Fruit fly (Drosophila melanogaster) whole organism, embryonic: ENCODE results near the gene PIG-C.

Experiments used
- BEAF-32 ChIP-seq: fragments of 200-800 bp; sonication (Bioruptor generic); optimal IDR thresholded peaks from 3 replicates; lab custom pipeline; 2017; ENCODE audit warnings: missing biosample characterization, missing genetic modification characterization, mild to moderate bottlenecking, moderate library complexity, missing genetic modification reagents
- Bgb ChIP-seq: fragments of 200-800 bp; sonication (Bioruptor generic); IDR thresholded peaks from 2 replicates; pipeline ENCODE4 v1.3.6; 2022; ENCODE audit warnings: missing biosample characterization, missing genetic modification characterization; ENCODE audit not compliant: partially characterized antibody
- CG10274 ChIP-seq: fragments of 200-800 bp; sonication (Bioruptor generic); optimal IDR thresholded peaks from 3 replicates; lab custom pipeline; 2017; ENCODE audit warnings: missing biosample characterization, mild to moderate bottlenecking, missing genetic modification characterization
- CG10543 ChIP-seq: fragments of 200-800 bp; sonication (Bioruptor generic); optimal IDR thresholded peaks from 3 replicates; lab custom pipeline; 2017; ENCODE audit warnings: missing biosample characterization, mild to moderate bottlenecking, missing genetic modification characterization, moderate library complexity
- CG10979 ChIP-seq: fragments of 200-800 bp; sonication (Bioruptor generic); optimal IDR thresholded peaks from 2 replicates; lab custom pipeline; 2018; ENCODE audit warnings: missing biosample characterization, mild to moderate bottlenecking, missing genetic modification characterization, moderate library complexity
- CG11504 ChIP-seq: fragments of 200-800 bp; sonication (Bioruptor generic); optimal IDR thresholded peaks from 3 replicates; lab custom pipeline; 2019; ENCODE audit warnings: missing biosample characterization, mild to moderate bottlenecking, missing genetic modification characterization, moderate library complexity
- CG12236 ChIP-seq: fragments of 200-800 bp; sonication (Bioruptor generic); optimal IDR thresholded peaks from 2 replicates; lab custom pipeline; 2016; ENCODE audit warnings: missing biosample characterization, missing genetic modification characterization
- CG15073 ChIP-seq: fragments of 200-800 bp; sonication (Bioruptor generic); optimal IDR thresholded peaks from 2 replicates; lab custom pipeline; 2016; ENCODE audit warnings: missing biosample characterization, missing genetic modification characterization
- CG15514 ChIP-seq: fragments of 200-800 bp; sonication (Bioruptor generic); optimal IDR thresholded peaks from 3 replicates; lab custom pipeline; 2017; ENCODE audit warnings: missing biosample characterization, missing genetic modification characterization, mild to moderate bottlenecking, moderate library complexity, missing genetic modification reagents
- CG16813 ChIP-seq: fragments of 200-800 bp; sonication (Bioruptor generic); IDR thresholded peaks from 3 replicates; pipeline ENCODE4 v1.3.6; 2022; ENCODE audit warnings: missing biosample characterization, missing genetic modification characterization; ENCODE audit not compliant: partially characterized antibody
- CG18599 ChIP-seq: fragments of 200-800 bp; sonication (Bioruptor generic); optimal IDR thresholded peaks from 3 replicates; lab custom pipeline; 2017; ENCODE audit warnings: missing biosample characterization, missing genetic modification characterization, mild to moderate bottlenecking, moderate library complexity, missing genetic modification reagents
- CG33557 ChIP-seq: fragments of 200-800 bp; sonication (Bioruptor generic); optimal IDR thresholded peaks from 2 replicates; lab custom pipeline; 2019; ENCODE audit warnings: missing biosample characterization, mild to moderate bottlenecking, missing genetic modification characterization, moderate library complexity
- CG4730 ChIP-seq: fragments of 200-800 bp; sonication (Bioruptor generic); IDR thresholded peaks from 2 replicates; pipeline ENCODE4 v1.3.6; 2022; ENCODE audit warnings: missing biosample characterization, missing genetic modification characterization
- CG5245 ChIP-seq: fragments of 200-800 bp; sonication (Bioruptor generic); optimal IDR thresholded peaks from 3 replicates; lab custom pipeline; 2016; ENCODE audit warnings: missing biosample characterization, missing genetic modification characterization
- CG6765 ChIP-seq: fragments of 200-800 bp; sonication (Bioruptor generic); optimal IDR thresholded peaks from 3 replicates; lab custom pipeline; 2017; ENCODE audit warnings: missing biosample characterization, mild to moderate bottlenecking, missing genetic modification characterization
- CG6854 ChIP-seq: fragments of 200-800 bp; sonication (Bioruptor generic); optimal IDR thresholded peaks from 3 replicates; lab custom pipeline; 2017; ENCODE audit warnings: missing biosample characterization, mild to moderate bottlenecking, missing genetic modification characterization
- CG8359 ChIP-seq: fragments of 200-800 bp; sonication (Bioruptor generic); optimal IDR thresholded peaks from 2 replicates; lab custom pipeline; 2017; ENCODE audit warnings: missing biosample characterization, mild to moderate bottlenecking, missing genetic modification characterization, borderline replicate concordance
- D19A ChIP-seq: fragments of 200-800 bp; optimal IDR thresholded peaks from 3 replicates; lab custom pipeline; 2019; ENCODE audit warnings: missing biosample characterization, mild to moderate bottlenecking, missing genetic modification characterization, moderate library complexity
- Eip74EF ChIP-seq, 2 experiments: fragments of 200-800 bp in 1 of 2; fragments of >200 bp in 1 of 2; sonication (Bioruptor generic) in 1 of 2; optimal IDR thresholded peaks; 2 replicates each; lab custom pipeline; 2017 to 2019; ENCODE audit warnings: missing biosample characterization in 2 of 2, missing genetic modification characterization in 2 of 2, mild to moderate bottlenecking in 1 of 2, moderate library complexity in 1 of 2
- GATAe ChIP-seq: fragments of 200-800 bp; sonication (Bioruptor generic); conservative IDR thresholded peaks from 2 replicates; pipeline ENCODE4 v1.3.6; 2022; ENCODE audit warnings: missing biosample characterization, missing genetic modification characterization
- Myb ChIP-seq: fragments of 200-800 bp; sonication (Bioruptor generic); optimal IDR thresholded peaks from 2 replicates; lab custom pipeline; 2016; ENCODE audit warnings: missing biosample characterization, missing genetic modification characterization
- amos ChIP-seq: fragments of 200-800 bp; sonication (Bioruptor generic); IDR thresholded peaks from 2 replicates; pipeline ENCODE4 v1.3.6; 2022; ENCODE audit warnings: missing biosample characterization, missing genetic modification characterization; ENCODE audit not compliant: partially characterized antibody
- aop ChIP-seq: fragments of 200-800 bp; sonication (Bioruptor generic); IDR thresholded peaks from 2 replicates; pipeline ENCODE4 v1.3.6; 2022; ENCODE audit warnings: missing biosample characterization, missing genetic modification characterization
- bcd ChIP-seq: fragments of 200-800 bp; sonication (Bioruptor generic); optimal IDR thresholded peaks from 2 replicates; lab custom pipeline; 2017; ENCODE audit warnings: missing biosample characterization, mild to moderate bottlenecking, missing genetic modification characterization
- bigmax ChIP-seq: fragments of 200-800 bp; sonication (Bioruptor generic); optimal IDR thresholded peaks from 2 replicates; lab custom pipeline; 2018; ENCODE audit warnings: missing biosample characterization, mild to moderate bottlenecking, missing genetic modification characterization
- bowl ChIP-seq: fragments of 200-800 bp; sonication (Bioruptor generic); IDR thresholded peaks from 2 replicates; pipeline ENCODE4 v1.3.6; 2022; ENCODE audit warnings: missing biosample characterization, missing genetic modification characterization
- cas ChIP-seq: fragments of 200-800 bp; sonication (Bioruptor generic); IDR thresholded peaks from 2 replicates; pipeline ENCODE4 v1.3.6; 2022; ENCODE audit warnings: missing biosample characterization, missing genetic modification characterization
- crc ChIP-seq: fragments of 200-800 bp; sonication (Bioruptor generic); optimal IDR thresholded peaks from 2 replicates; lab custom pipeline; 2016; ENCODE audit warnings: missing biosample characterization, missing genetic modification characterization
- dmrt11E ChIP-seq: fragments of 200-800 bp; sonication (Bioruptor generic); optimal IDR thresholded peaks from 3 replicates; lab custom pipeline; 2018; ENCODE audit warnings: missing biosample characterization, mild to moderate bottlenecking, missing genetic modification characterization, moderate library complexity
- eve ChIP-seq, 2 experiments: fragments of >200 bp; optimal IDR thresholded peaks; 2 replicates each; lab custom pipeline; 2017; ENCODE audit warnings: missing biosample characterization in 2 of 2, missing genetic modification characterization in 2 of 2
- fu2 ChIP-seq: fragments of 200-800 bp; sonication (Bioruptor generic); optimal IDR thresholded peaks from 2 replicates; lab custom pipeline; 2016; ENCODE audit warnings: missing biosample characterization, missing genetic modification characterization
- grau ChIP-seq: fragments of 200-800 bp; optimal IDR thresholded peaks from 3 replicates; lab custom pipeline; 2019; ENCODE audit warnings: missing biosample characterization, mild to moderate bottlenecking, missing genetic modification characterization, moderate library complexity
- gsb ChIP-seq: fragments of 200-800 bp; sonication (Bioruptor generic); IDR thresholded peaks from 2 replicates; pipeline ENCODE4 v1.3.6; 2022; ENCODE audit warnings: missing biosample characterization, missing genetic modification characterization
- ind ChIP-seq: fragments of 200-800 bp; sonication (Bioruptor generic); optimal IDR thresholded peaks from 3 replicates; lab custom pipeline; 2016; ENCODE audit warnings: missing biosample characterization, missing genetic modification characterization
- jigr1 ChIP-seq: fragments of 200-800 bp; sonication (Bioruptor generic); IDR thresholded peaks from 3 replicates; pipeline ENCODE4 v1.3.6; 2022; ENCODE audit warnings: missing biosample characterization, missing genetic modification characterization
- kay ChIP-seq: fragments of 200-800 bp; sonication (Bioruptor generic); optimal IDR thresholded peaks from 2 replicates; lab custom pipeline; 2016; ENCODE audit warnings: missing biosample characterization, missing genetic modification characterization
- lbe ChIP-seq: fragments of 200-800 bp; sonication (Bioruptor generic); optimal IDR thresholded peaks from 2 replicates; lab custom pipeline; 2016; ENCODE audit warnings: missing biosample characterization, mild to moderate bottlenecking, missing genetic modification characterization
- maf-S ChIP-seq: fragments of 200-800 bp; sonication (Bioruptor generic); optimal IDR thresholded peaks from 2 replicates; lab custom pipeline; 2016; ENCODE audit warnings: missing biosample characterization, missing genetic modification characterization
- nom ChIP-seq: fragments of 200-800 bp; sonication (Bioruptor generic); optimal IDR thresholded peaks from 2 replicates; lab custom pipeline; 2017; ENCODE audit warnings: missing biosample characterization, missing genetic modification characterization, mild to moderate bottlenecking, moderate library complexity, missing genetic modification reagents
- peb ChIP-seq: fragments of 200-800 bp; sonication (Bioruptor generic); IDR thresholded peaks from 2 replicates; pipeline ENCODE4 v1.3.6; 2022; ENCODE audit warnings: missing biosample characterization, missing genetic modification characterization
- run ChIP-seq: fragments of 200-800 bp; sonication (Bioruptor generic); optimal IDR thresholded peaks from 3 replicates; lab custom pipeline; 2018; ENCODE audit warnings: missing biosample characterization, mild to moderate bottlenecking, missing genetic modification characterization
- sens ChIP-seq: fragments of 200-800 bp; sonication (Bioruptor generic); peaks from one replicate; lab custom pipeline; 2016; ENCODE audit warnings: missing biosample characterization, missing genetic modification characterization
- sens-2 ChIP-seq: fragments of 200-800 bp; sonication (Bioruptor generic); IDR thresholded peaks from 2 replicates; pipeline ENCODE4 v1.3.6; 2022; ENCODE audit warnings: missing biosample characterization, missing genetic modification characterization
- shn ChIP-seq: fragments of 200-800 bp; sonication (Bioruptor generic); optimal IDR thresholded peaks from 3 replicates; lab custom pipeline; 2016; ENCODE audit warnings: missing biosample characterization, missing genetic modification characterization
- sna ChIP-seq: fragments of 200-800 bp; sonication (Bioruptor generic); IDR thresholded peaks from 2 replicates; pipeline ENCODE4 v1.3.6; 2022; ENCODE audit warnings: missing biosample characterization, missing genetic modification characterization; ENCODE audit not compliant: partially characterized antibody
- sob ChIP-seq: fragments of 200-800 bp; sonication (Bioruptor generic); IDR thresholded peaks from 2 replicates; pipeline ENCODE4 v1.3.6; 2022; ENCODE audit warnings: missing biosample characterization, missing genetic modification characterization
- trem ChIP-seq: fragments of 200-800 bp; optimal IDR thresholded peaks from 3 replicates; lab custom pipeline; 2019; ENCODE audit warnings: missing biosample characterization, mild to moderate bottlenecking, missing genetic modification characterization, moderate library complexity
- trh ChIP-seq: fragments of 200-800 bp; sonication (Bioruptor generic); optimal IDR thresholded peaks from 2 replicates; lab custom pipeline; 2016; ENCODE audit warnings: missing biosample characterization, missing genetic modification characterization
- wor ChIP-seq: fragments of 200-800 bp; sonication (Bioruptor generic); IDR thresholded peaks from 2 replicates; pipeline ENCODE4 v1.3.6; 2022; ENCODE audit warnings: missing biosample characterization, missing genetic modification characterization

PIG-C gene

dm6 chr3L:3301171-3301738 lies 17.8 kb downstream of the PIG-C start (continued):
- TF ChIP-seq nom (GFP tag; lab: Kevin White, UChicago): no peak
- TF ChIP-seq CG10979 (tag; lab: Kevin White, UChicago): peak; percentile 92
- TF ChIP-seq CG15514 (GFP tag; lab: Kevin White, UChicago): peak; percentile 86
- TF ChIP-seq run: peak; percentile 90
- TF ChIP-seq wor (GFP tag; lab: Robert Waterston, UW): peak; percentile 89
- peak; percentile 99 for TF ChIP-seq sens (GFP tag; lab: Kevin White, UChicago)
- TF ChIP-seq lbe (GFP tag; lab: Kevin White, UChicago): peak; percentile 42
- no peak for TF ChIP-seq CG16813 (GFP tag; lab: Robert Waterston, UW)
- peak; percentile 76 for TF ChIP-seq CG8359
- peak; percentile 18 for TF ChIP-seq bigmax (GFP tag; lab: Kevin White, UChicago)
- peak; percentile 95 for TF ChIP-seq CG11504 (tag; lab: Kevin White, UChicago)
- peak; percentile 68 for TF ChIP-seq Myb
- TF ChIP-seq kay: peak; percentile 84

- TF ChIP-seq peb (GFP tag; lab: Robert Waterston, UW) (0 out of 2 replicates have a peak, but pooled peaks have one; percentile 10), dmrt11E (peak; percentile 54), gsb (no peak), GATAe (GFP tag; lab: Robert Waterston, UW) (no peak), trem (tag; lab: Kevin White, UChicago) (peak; percentile 19), trh (GFP tag; lab: Kevin White, UChicago) (peak; percentile 3), CG12236 (GFP tag; lab: Kevin White, UChicago) (no peak), shn (GFP tag; lab: Kevin White, UChicago) (peak; percentile 7), jigr1 (GFP tag; lab: Robert Waterston, UW) (no peak), crc (peak; percentile 12), CG10274 (GFP tag; lab: Kevin White, UChicago) (no peak), eve (GFP tag; optimal IDR thresholded peaks at IDR 0.05; lab: Kevin White, UChicago) (peak in 1 of 2 experiments; percentile 83), D19A (tag; lab: Kevin White, UChicago) (peak; percentile 52), sna (GFP tag; lab: Robert Waterston, UW) (no peak), aop (no peak), CG15073 (GFP tag; lab: Kevin White, UChicago) (no peak), sens-2 (GFP tag; lab: Robert Waterston, UW) (0 out of 2 replicates have a peak, but pooled peaks have one; percentile 19), CG4730 (GFP tag; lab: Robert Waterston, UW) (peak; percentile 65), CG10543 (GFP tag; lab: Kevin White, UChicago) (no peak), bowl (GFP tag; lab: Robert Waterston, UW) (no peak), Eip74EF (GFP tag; optimal IDR thresholded peaks at IDR 0.05; lab: Kevin White, UChicago) (peak in 1 of 2 experiments; percentile 40), maf-S (GFP tag; lab: Kevin White, UChicago) (no peak), bcd (GFP tag; lab: Kevin White, UChicago) (peak; percentile 49), Bgb (no peak), CG18599 (peak; percentile 61), CG6765 (GFP tag; lab: Kevin White, UChicago) (no peak), grau (tag; lab: Kevin White, UChicago) (peak; percentile 51), cas (no peak), ind (GFP tag; lab: Kevin White, UChicago) (peak; percentile 69), CG33557 (peak; percentile 3), CG6854 (GFP tag; lab: Kevin White, UChicago) (peak; percentile 17), sob (peak; percentile 72), fu2 (no peak), amos (no peak), BEAF-32 (GFP tag; lab: Kevin White, UChicago) (no peak), CG5245 (GFP tag; lab: Kevin White, UChicago) (peak; percentile 47)
Observed at dm6 chr3L:3300345-3300744, 18.7 kb downstream of the PIG-C start.
